Worm (Caenorhabditis elegans): ENCODE data around the gene C18B2.2.

- TF ChIP-seq T22C8.4 (GFP tag; IDR thresholded peaks at IDR 0.05), result no peak
- TF ChIP-seq flt-1 (GFP tag; IDR thresholded peaks at IDR 0.05), result no peak
These were observed 17.5 kb upstream of the C18B2.2 start, which contains the start of gene C18B2.4 for ce11 chrX:3605727-3606126.
